Worm (Caenorhabditis elegans): ENCODE measurements around the gene srv-29.

The srv-29 gene

ce11 chrIV:6230560-6231073, 35.8 kb downstream of the srv-29 start, which contains the start of gene F58F9.4:
Gene F58F9.4, plus strand, starts transcription at chrIV:6231023.
- TF ChIP-seq nhr-43 (tag; optimal IDR thresholded peaks at IDR 0.05; ENCODE audit: poor library complexity, severe bottlenecking) (no peak), nhr-23 (tag; optimal IDR thresholded peaks at IDR 0.05) (no peak), ama-1 (optimal IDR thresholded peaks at IDR 0.05) (no peak), elt-2 (tag; optimal IDR thresholded peaks at IDR 0.05) (peak; percentile 43)

- TF ChIP-seq nhr-77 (tag; optimal IDR thresholded peaks at IDR 0.05) (no peak), unc-62 (GFP tag; optimal IDR thresholded peaks at IDR 0.05) (no peak), elt-2 (tag; optimal IDR thresholded peaks at IDR 0.05) (peak; percentile 41), unc-39 (tag; optimal IDR thresholded peaks at IDR 0.05) (no peak), pha-4 (tag; optimal IDR thresholded peaks at IDR 0.05) (no peak)
Observed at ce11 chrIV:6227974-6228373, 38.4 kb downstream of the srv-29 start, which contains the start of gene C49A9.1. Gene C49A9.1, plus strand, starts transcription at chrIV:6228190.

ce11 chrIV:6225143-6225542, 41.3 kb downstream of the srv-29 start, which contains the start of gene C49A9.2:
Gene C49A9.2, plus strand, starts transcription at chrIV:6225443.
- TF ChIP-seq elt-2 (tag; optimal IDR thresholded peaks at IDR 0.05) (peak; percentile 16), ztf-11 (tag; optimal IDR thresholded peaks at IDR 0.05) (no peak)

ce11 chrIV:6221878-6222277, 44.5 kb downstream of the srv-29 start, which contains the start of gene C49A9.3:
Gene C49A9.3, plus strand, starts transcription at chrIV:6222089.
- TF ChIP-seq pqm-1 (tag; optimal IDR thresholded peaks at IDR 0.05) (peak; percentile 44), pha-4 (tag; optimal IDR thresholded peaks at IDR 0.05) (peak; percentile 6), ceh-16 (tag; optimal IDR thresholded peaks at IDR 0.05) (no peak), elt-2 (tag; optimal IDR thresholded peaks at IDR 0.05) (peak; percentile 75)

- TF ChIP-seq elt-2 (tag; optimal IDR thresholded peaks at IDR 0.05) = peak; percentile 29
Observed at ce11 chrIV:6220142-6220541, 46.3 kb downstream of the srv-29 start.

ce11 chrIV:6219429-6219828, 47.0 kb downstream of the srv-29 start, which contains the start of gene C49A9.4:
Gene C49A9.4, plus strand, starts transcription at chrIV:6219693.
- TF ChIP-seq pqm-1 (tag; optimal IDR thresholded peaks at IDR 0.05) = peak; percentile 39
- TF ChIP-seq elt-2 (tag; optimal IDR thresholded peaks at IDR 0.05) = peak; percentile 73
- TF ChIP-seq elt-3 (tag; optimal IDR thresholded peaks at IDR 0.05) = no peak

- TF ChIP-seq nhr-43 (tag; optimal IDR thresholded peaks at IDR 0.05; ENCODE audit: poor library complexity, severe bottlenecking) = no peak
- no peak for TF ChIP-seq nhr-23 (tag; optimal IDR thresholded peaks at IDR 0.05)
- no peak for TF ChIP-seq eor-1 (tag; optimal IDR thresholded peaks at IDR 0.05)
- no peak for TF ChIP-seq R02D3.7 (tag; optimal IDR thresholded peaks at IDR 0.05)
- no peak for TF ChIP-seq nhr-67 (tag; optimal IDR thresholded peaks at IDR 0.05)
- no peak for TF ChIP-seq pha-4 (tag; optimal IDR thresholded peaks at IDR 0.05)
- no peak for TF ChIP-seq egl-27 (tag; optimal IDR thresholded peaks at IDR 0.05)
- TF ChIP-seq tbx-2 (tag; optimal IDR thresholded peaks at IDR 0.05) = no peak
- no peak for TF ChIP-seq elt-3 (tag; optimal IDR thresholded peaks at IDR 0.05)
- TF ChIP-seq fkh-2 (tag; optimal IDR thresholded peaks at IDR 0.05) = no peak
Observed at ce11 chrIV:6217503-6217902, 48.9 kb downstream of the srv-29 start.

- peak; percentile 58 for TF ChIP-seq pqm-1 (tag; optimal IDR thresholded peaks at IDR 0.05)
- TF ChIP-seq pha-4 (tag; optimal IDR thresholded peaks at IDR 0.05) = peak; percentile 45
- TF ChIP-seq sea-2 (GFP tag; optimal IDR thresholded peaks at IDR 0.05) = no peak
- peak; percentile 56 for TF ChIP-seq elt-2 (tag; optimal IDR thresholded peaks at IDR 0.05)
Observed at ce11 chrIV:6217066-6217465, 49.3 kb downstream of the srv-29 start, which contains the start of gene C49A9.9. Gene C49A9.9, plus strand, starts transcription at chrIV:6217372.
